Worm (Caenorhabditis elegans) whole organism, young adult: ENCODE measurements around the gene Y32H12A.1.

Experiments used
- egl-44 ChIP-seq: fragments of 200-800 bp; sonication (Bioruptor generic); IDR thresholded peaks from 2 replicates; pipeline ENCODE4 v1.3.6; 2022; ENCODE audit warnings: missing genetic modification reagents, missing genetic modification characterization, missing compliant biosample characterization
- ztf-3 ChIP-seq: fragments of 200-800 bp; sonication (Bioruptor generic); optimal IDR thresholded peaks from 2 replicates; lab custom pipeline; 2018; ENCODE audit warnings: mild to moderate bottlenecking, missing genetic modification characterization, missing compliant biosample characterization

- TF ChIP-seq egl-44 (GFP tag; lab: Robert Waterston, UW): no peak
- no peak for TF ChIP-seq ztf-3 (GFP tag; lab: Kevin White, UChicago)
These were observed 21.5 kb upstream of the Y32H12A.1 start for ce11 chrIII:5340530-5340929.
